Worm (Caenorhabditis elegans): Measurements from ENCODE around the gene T25C12.3.

Gene T25C12.3

ce11 chrX:11541690-11542089 lies 41.9 kb upstream of the T25C12.3 start:
- TF ChIP-seq pha-4 (tag; optimal IDR thresholded peaks at IDR 0.05), result no peak
- TF ChIP-seq unc-39 (tag; optimal IDR thresholded peaks at IDR 0.05), result no peak
- TF ChIP-seq hlh-1 (tag; optimal IDR thresholded peaks at IDR 0.05), result no peak
- no peak for TF ChIP-seq nhr-28 (tag; optimal IDR thresholded peaks at IDR 0.05)
- TF ChIP-seq ceh-39 (tag; optimal IDR thresholded peaks at IDR 0.05), result no peak
- no peak for TF ChIP-seq flh-1 (GFP tag; optimal IDR thresholded peaks at IDR 0.05)
- TF ChIP-seq ham-2 (GFP tag; optimal IDR thresholded peaks at IDR 0.05), result no peak
- TF ChIP-seq ceh-43 (GFP tag; optimal IDR thresholded peaks at IDR 0.05), result no peak
- TF ChIP-seq ztf-11 (tag; optimal IDR thresholded peaks at IDR 0.05), result no peak
- TF ChIP-seq blmp-1 (tag; optimal IDR thresholded peaks at IDR 0.05), result no peak

- TF ChIP-seq lsy-2 (tag; optimal IDR thresholded peaks at IDR 0.05) (no peak), blmp-1 (tag; optimal IDR thresholded peaks at IDR 0.05) (no peak), zip-8 (tag; optimal IDR thresholded peaks at IDR 0.05) (no peak), elt-3 (tag; optimal IDR thresholded peaks at IDR 0.05) (no peak), drap-1 (GFP tag; optimal IDR thresholded peaks at IDR 0.05) (no peak), unc-120 (tag; optimal IDR thresholded peaks at IDR 0.05; ENCODE audit: poor library complexity, severe bottlenecking) (no peak), hlh-1 (tag; optimal IDR thresholded peaks at IDR 0.05) (no peak), nhr-76 (tag; optimal IDR thresholded peaks at IDR 0.05) (no peak), snpc-4 (tag; optimal IDR thresholded peaks at IDR 0.05) (no peak), mab-5 (tag; optimal IDR thresholded peaks at IDR 0.05) (no peak), bed-3 (GFP tag; optimal IDR thresholded peaks at IDR 0.05) (no peak), ham-2 (GFP tag; optimal IDR thresholded peaks at IDR 0.05) (no peak), sptf-1 (tag; optimal IDR thresholded peaks at IDR 0.05) (no peak), ceh-39 (tag; optimal IDR thresholded peaks at IDR 0.05) (no peak)
Measured at ce11 chrX:11537240-11537764, 37.5 kb upstream of the T25C12.3 start, which contains the start of gene gcp-2.2. Gene gcp-2.2 (plus strand): TSS chrX:11537714.

DNA sequence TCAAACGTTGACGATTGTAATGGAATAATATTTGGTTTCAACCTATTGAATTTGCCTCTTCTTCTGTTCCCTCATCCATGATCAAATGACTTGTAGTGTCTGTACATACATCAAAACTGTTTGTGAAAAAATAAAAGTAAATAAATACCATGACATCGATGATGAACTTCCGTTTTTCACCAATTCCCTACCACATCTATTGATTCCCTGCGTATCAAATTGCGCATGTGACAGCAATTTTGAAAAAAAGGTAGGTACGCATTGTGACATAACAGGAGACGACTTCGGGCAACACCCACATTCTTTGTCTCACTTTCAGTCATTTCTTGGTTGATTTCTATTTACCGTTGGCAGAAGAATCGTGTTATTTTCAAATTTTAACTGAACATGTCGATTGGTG lies 36.6 kb upstream of the T25C12.3 start, which contains the start of gene C35C5.9:
TSS of gene C35C5.9 (plus strand) at position 161 of the 400 bp plus-strand sequence.
- TF ChIP-seq unc-120 (tag; optimal IDR thresholded peaks at IDR 0.05; ENCODE audit: poor library complexity, severe bottlenecking) (no peak), lsy-2 (tag; optimal IDR thresholded peaks at IDR 0.05) (no peak), nhr-2 (tag; optimal IDR thresholded peaks at IDR 0.05) (no peak), ceh-83 (GFP tag; optimal IDR thresholded peaks at IDR 0.05) (no peak), ceh-43 (GFP tag; optimal IDR thresholded peaks at IDR 0.05) (no peak), ceh-39 (tag; optimal IDR thresholded peaks at IDR 0.05) (no peak), snpc-4 (tag; optimal IDR thresholded peaks at IDR 0.05) (no peak), drap-1 (GFP tag; optimal IDR thresholded peaks at IDR 0.05) (no peak), sem-2 (GFP tag; optimal IDR thresholded peaks at IDR 0.05) (no peak)

DNA sequence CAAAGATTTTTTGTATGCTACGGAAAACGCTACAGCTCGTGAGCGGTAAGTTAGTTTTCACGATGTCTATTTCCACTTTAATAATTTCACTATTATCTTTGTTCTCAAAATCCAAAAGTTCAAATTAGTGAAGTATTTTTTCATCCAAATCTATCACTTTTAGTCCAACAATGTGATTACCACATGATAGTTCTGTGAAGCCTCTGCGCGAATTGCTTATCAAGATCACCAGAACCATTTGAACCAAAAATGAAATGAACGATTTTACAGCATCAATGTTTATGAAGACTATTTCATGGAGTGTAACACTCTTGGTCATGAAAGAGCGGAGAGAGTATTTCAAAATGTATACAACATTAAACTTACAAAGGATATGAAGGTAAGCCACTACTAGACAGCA lies 34.6 kb upstream of the T25C12.3 start:
- TF ChIP-seq tbx-8 (GFP tag; optimal IDR thresholded peaks at IDR 0.05), result no peak
- no peak for TF ChIP-seq unc-120 (tag; optimal IDR thresholded peaks at IDR 0.05; ENCODE audit: poor library complexity, severe bottlenecking)
- no peak for TF ChIP-seq mep-1 (tag; optimal IDR thresholded peaks at IDR 0.05)
- TF ChIP-seq ceh-39 (tag; optimal IDR thresholded peaks at IDR 0.05), result no peak
- no peak for TF ChIP-seq ceh-83 (GFP tag; optimal IDR thresholded peaks at IDR 0.05)
- TF ChIP-seq elt-3 (tag; optimal IDR thresholded peaks at IDR 0.05), result no peak
- TF ChIP-seq drap-1 (GFP tag; optimal IDR thresholded peaks at IDR 0.05), result no peak
- no peak for TF ChIP-seq blmp-1 (tag; optimal IDR thresholded peaks at IDR 0.05)
- no peak for TF ChIP-seq bed-3 (GFP tag; optimal IDR thresholded peaks at IDR 0.05)
- TF ChIP-seq ceh-43 (GFP tag; optimal IDR thresholded peaks at IDR 0.05), result no peak
- no peak for TF ChIP-seq sptf-1 (tag; optimal IDR thresholded peaks at IDR 0.05)
- no peak for TF ChIP-seq nhr-237 (tag; optimal IDR thresholded peaks at IDR 0.05)
- no peak for TF ChIP-seq lin-13 (tag; optimal IDR thresholded peaks at IDR 0.05)
- no peak for TF ChIP-seq unc-39 (tag; optimal IDR thresholded peaks at IDR 0.05)

DNA sequence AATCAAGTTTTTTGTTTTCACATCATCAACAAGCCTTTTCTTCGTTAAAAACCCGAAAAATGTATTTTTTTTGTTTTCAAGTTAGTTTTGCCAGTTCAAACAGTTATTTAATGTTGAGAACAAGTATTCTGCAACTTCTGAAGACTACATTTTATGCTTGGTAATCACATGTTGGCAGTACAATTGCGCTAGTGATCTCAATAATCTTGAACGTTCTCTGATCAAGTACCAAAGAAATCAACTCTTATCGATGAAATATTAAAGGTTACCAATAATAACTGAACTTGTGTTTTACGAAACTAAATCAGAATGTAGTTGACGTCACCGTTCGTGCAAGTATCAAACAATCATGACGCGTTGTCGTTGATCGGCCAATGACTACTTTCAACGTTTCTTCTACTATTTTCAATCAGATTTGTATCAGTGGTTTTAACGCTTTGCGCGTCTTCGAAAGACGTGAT lies 33.8 kb upstream of the T25C12.3 start, which contains the start of gene C35C5.8:
TSS of gene C35C5.8 (plus strand) at position 51 of the 461 bp plus-strand sequence.
- TF ChIP-seq snpc-4 (tag; optimal IDR thresholded peaks at IDR 0.05) (no peak), lin-13 (tag; optimal IDR thresholded peaks at IDR 0.05) (no peak), nhr-28 (tag; optimal IDR thresholded peaks at IDR 0.05) (no peak), blmp-1 (tag; optimal IDR thresholded peaks at IDR 0.05) (no peak), hlh-1 (tag; optimal IDR thresholded peaks at IDR 0.05) (no peak), flh-1 (GFP tag; optimal IDR thresholded peaks at IDR 0.05) (no peak), tbx-8 (GFP tag; optimal IDR thresholded peaks at IDR 0.05) (no peak), lin-32 (GFP tag; optimal IDR thresholded peaks at IDR 0.05) (no peak), mls-2 (tag; optimal IDR thresholded peaks at IDR 0.05) (no peak), ces-1 (GFP tag; optimal IDR thresholded peaks at IDR 0.05) (no peak), bed-3 (GFP tag; optimal IDR thresholded peaks at IDR 0.05) (no peak), ham-2 (GFP tag; optimal IDR thresholded peaks at IDR 0.05) (no peak), mab-5 (tag; optimal IDR thresholded peaks at IDR 0.05) (no peak), sptf-1 (tag; optimal IDR thresholded peaks at IDR 0.05) (no peak), ceh-83 (GFP tag; optimal IDR thresholded peaks at IDR 0.05) (no peak), zip-8 (tag; optimal IDR thresholded peaks at IDR 0.05) (no peak), ceh-43 (GFP tag; optimal IDR thresholded peaks at IDR 0.05) (no peak), lsy-2 (tag; optimal IDR thresholded peaks at IDR 0.05) (no peak), cnd-1 (tag; optimal IDR thresholded peaks at IDR 0.05) (no peak)

Measured in whole organism, mixed stage, embryonic.